Fruit fly (Drosophila melanogaster): ENCODE data around the gene TfIIEalpha.

TfIIEalpha gene

DNA sequence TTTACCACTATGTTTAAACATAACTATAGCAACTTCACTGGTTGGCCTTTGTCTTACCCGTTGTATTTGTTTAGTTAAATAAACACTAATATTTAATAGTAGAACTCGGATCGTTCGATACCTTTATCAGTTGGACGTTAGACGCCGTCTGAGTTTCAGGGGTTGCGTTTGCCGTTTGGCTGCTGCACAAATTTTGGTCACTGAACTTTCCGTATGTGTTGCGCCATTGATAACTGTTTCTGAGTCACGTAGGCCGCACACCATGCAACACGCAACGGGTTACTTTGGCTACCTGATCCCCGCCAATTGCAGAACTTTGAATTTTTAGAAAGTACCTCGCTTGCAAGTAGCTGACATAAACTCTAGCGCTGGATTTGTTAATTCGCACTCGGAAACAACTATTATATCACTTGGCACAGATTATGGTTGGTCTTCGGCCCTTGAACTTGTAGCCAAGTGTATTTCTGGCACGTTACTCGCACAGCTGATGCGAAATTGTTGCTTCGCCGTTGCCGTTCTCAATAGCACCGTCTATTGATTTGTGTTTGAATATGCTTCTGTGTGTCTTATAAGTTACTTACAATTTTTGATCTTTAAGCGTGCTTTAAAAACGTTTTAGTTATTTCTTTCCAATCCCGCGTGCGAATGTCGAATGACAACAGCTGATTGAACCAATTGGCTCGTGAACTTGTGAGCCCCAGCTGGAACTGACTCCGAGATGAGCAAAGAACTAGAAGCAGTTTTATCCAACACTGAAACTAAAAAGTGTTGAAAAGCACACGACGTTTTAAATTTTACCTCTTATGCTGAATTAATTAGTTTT is 14.7 kb downstream of the TfIIEalpha start, which contains the start of gene Dph1 (continued):
- TF ChIP-seq CG12769 (tag; optimal IDR thresholded peaks at IDR 0.05) (peak; percentile 90), Aef1 (GFP tag; IDR thresholded peaks at IDR 0.05) (peak; percentile 73), gsb (GFP tag; IDR thresholded peaks at IDR 0.05) (peak; percentile 34; the same call in 1 of the 2 replicates), CG4854 (GFP tag; optimal IDR thresholded peaks at IDR 0.05) (peak; percentile 32), nerfin-2 (GFP tag; IDR thresholded peaks at IDR 0.05; ENCODE audit: partially characterized antibody) (no peak), CG9932 (GFP tag; IDR thresholded peaks at IDR 0.05) (peak; percentile 8; the same call in 1 of the 2 replicates), CG34376 (GFP tag; optimal IDR thresholded peaks at IDR 0.05) (peak; percentile 77), CG7963 (GFP tag; IDR thresholded peaks at IDR 0.05; ENCODE audit: partially characterized antibody) (no peak), sqz (GFP tag; optimal IDR thresholded peaks at IDR 0.05) (peak; percentile 16), CG1832 (GFP tag; optimal IDR thresholded peaks at IDR 0.05) (no peak), ap (GFP tag; IDR thresholded peaks at IDR 0.05) (peak; percentile 83), Dek (tag; optimal IDR thresholded peaks at IDR 0.05) (peak; percentile 67), h (optimal IDR thresholded peaks at IDR 0.05) (no peak), NK7.1 (GFP tag; optimal IDR thresholded peaks at IDR 0.05) (peak; percentile 78), CG7745 (tag; optimal IDR thresholded peaks at IDR 0.05) (peak; percentile 34), aop (GFP tag; IDR thresholded peaks at IDR 0.05) (peak; percentile 53; the same call in 1 of the 2 replicates), CG8281 (tag; optimal IDR thresholded peaks at IDR 0.05) (peak; percentile 57), gcm (GFP tag; optimal IDR thresholded peaks at IDR 0.05) (peak; percentile 82), Mad (GFP tag; optimal IDR thresholded peaks at IDR 0.05) (peak; percentile 84), Kr (GFP tag; optimal IDR thresholded peaks at IDR 0.05) (peak; percentile 80), hbn (GFP tag; IDR thresholded peaks at IDR 0.05; ENCODE audit: partially characterized antibody) (no peak), CG14965 (GFP tag; optimal IDR thresholded peaks at IDR 0.05; ENCODE audit: borderline replicate concordance) (peak; percentile 47), Lhr (GFP tag; optimal IDR thresholded peaks at IDR 0.05) (peak; percentile 14), CG14710 (tag; optimal IDR thresholded peaks at IDR 0.05) (peak; percentile 76), B-H1 (GFP tag; IDR thresholded peaks at IDR 0.05) (peak; percentile 78), dpn (GFP tag; optimal IDR thresholded peaks at IDR 0.05) (peak; percentile 82 to 88), CG10321 (GFP tag; IDR thresholded peaks at IDR 0.05) (peak; percentile 48; the same call in 1 of the 2 replicates), ind (GFP tag; optimal IDR thresholded peaks at IDR 0.05) (peak; percentile 88), her (GFP tag; optimal IDR thresholded peaks at IDR 0.05) (peak; percentile 81), Mrtf (GFP tag; IDR thresholded peaks at IDR 0.05) (peak; percentile 87; the same call in 2 of the 3 replicates), CG13287 (GFP tag; IDR thresholded peaks at IDR 0.05; ENCODE audit: partially characterized antibody) (peak; percentile 57), tna (GFP tag; IDR thresholded peaks at IDR 0.05; ENCODE audit: partially characterized antibody) (no peak; the same call in 1 of the 2 replicates), CG6254 (GFP tag; optimal IDR thresholded peaks at IDR 0.05) (peak; percentile 65), CG8359 (GFP tag; optimal IDR thresholded peaks at IDR 0.05; ENCODE audit: borderline replicate concordance) (peak; percentile 65), yki (optimal IDR thresholded peaks at IDR 0.05) (no peak), CG15696 (tag; optimal IDR thresholded peaks at IDR 0.05) (peak; percentile 50), Neu2 (GFP tag; optimal IDR thresholded peaks at IDR 0.05; ENCODE audit: borderline replicate concordance) (no peak), CG15514 (GFP tag; optimal IDR thresholded peaks at IDR 0.05) (peak; percentile 100), Gug (GFP tag; IDR thresholded peaks at IDR 0.05) (peak; percentile 86), Hey (tag; optimal IDR thresholded peaks at IDR 0.05) (peak; percentile 9), gfzf (GFP tag; optimal IDR thresholded peaks at IDR 0.05) (peak; percentile 8), CG18476 (GFP tag; optimal IDR thresholded peaks at IDR 0.05) (peak; percentile 49), tx (GFP tag; optimal IDR thresholded peaks at IDR 0.05) (peak; percentile 83), HLH3B (GFP tag; IDR thresholded peaks at IDR 0.05) (peak; percentile 84), p53 (GFP tag; optimal IDR thresholded peaks at IDR 0.05) (peak; percentile 62), wor (GFP tag; IDR thresholded peaks at IDR 0.05) (no peak; the same call in 1 of the 2 replicates), E2f2 (GFP tag; IDR thresholded peaks at IDR 0.05) (peak; percentile 91), da (GFP tag; optimal IDR thresholded peaks at IDR 0.05) (peak; percentile 54)

Measured in whole organism, embryonic.